Worm (Caenorhabditis elegans) whole organism, L4/young adult: ENCODE data around the gene C17H12.37.

Experiments
- dao-5 ChIP-seq: sonication (generic microtip); optimal IDR thresholded peaks from 2 replicates; lab custom pipeline; 2016; ENCODE audit warnings: missing genotype, missing genetic modification characterization, moderate library complexity, missing compliant biosample characterization
- him-1 ChIP-seq: sonication (generic microtip); optimal IDR thresholded peaks from 2 replicates; lab custom pipeline; 2016; ENCODE audit warnings: missing genotype, missing genetic modification reagents, missing genetic modification characterization, missing compliant biosample characterization

- TF ChIP-seq him-1 = no peak
- TF ChIP-seq dao-5 (tag; lab: Kevin White, UChicago) = no peak
Observed at ce11 chrIV:6833617-6834016, 28.7 kb downstream of the C17H12.37 start.
